Worm (Caenorhabditis elegans): ENCODE data around the gene nep-6.
"Not testable (repeated sequence)": the region's sequence is repeated elsewhere in the genome, so short reads cannot be mapped to it uniquely, and the experiment has no call there.

The nep-6 gene

ce11 chrII:3461586-3461985 is 45.0 kb downstream of the nep-6 start, which contains the start of gene C16C8.8:
Gene C16C8.8, minus strand, starts transcription at chrII:3461686.
- no peak for TF ChIP-seq nhr-12 (tag; optimal IDR thresholded peaks at IDR 0.05)
- no peak for TF ChIP-seq nhr-6 (tag; optimal IDR thresholded peaks at IDR 0.05)
- no peak for TF ChIP-seq unc-62 (GFP tag; optimal IDR thresholded peaks at IDR 0.05)
- no peak for TF ChIP-seq nhr-129 (tag; optimal IDR thresholded peaks at IDR 0.05)
- TF ChIP-seq sma-3 (GFP tag; optimal IDR thresholded peaks at IDR 0.05) = no peak
- TF ChIP-seq ztf-4 (tag; optimal IDR thresholded peaks at IDR 0.05) = no peak
- no peak for TF ChIP-seq Y55F3AM.14 (GFP tag; optimal IDR thresholded peaks at IDR 0.05)
- TF ChIP-seq ama-1 (optimal IDR thresholded peaks at IDR 0.05) = no peak
- TF ChIP-seq nhr-23 (tag; optimal IDR thresholded peaks at IDR 0.05) = no peak
- no peak for TF ChIP-seq peb-1 (tag; optimal IDR thresholded peaks at IDR 0.05)
- TF ChIP-seq nhr-237 (tag; optimal IDR thresholded peaks at IDR 0.05) = no peak
- no peak for TF ChIP-seq C34F6.9 (tag; optimal IDR thresholded peaks at IDR 0.05)

ce11 chrII:3463097-3463496 is 46.5 kb downstream of the nep-6 start, which contains the start of gene C16C8.9:
Gene C16C8.9, minus strand, starts transcription at chrII:3463197.
- TF ChIP-seq peb-1 (tag; optimal IDR thresholded peaks at IDR 0.05) = no peak
- TF ChIP-seq dmd-4 (tag; optimal IDR thresholded peaks at IDR 0.05) = no peak
- no peak for TF ChIP-seq nhr-10 (tag; optimal IDR thresholded peaks at IDR 0.05)

ce11 chrII:3464580-3464979 is 48.0 kb downstream of the nep-6 start, which contains the start of gene C16C8.10:
Gene C16C8.10, minus strand, starts transcription at chrII:3464680.
- not testable (repeated sequence) for TF ChIP-seq nhr-25, egl-27, nhr-21 (tag; optimal IDR thresholded peaks at IDR 0.05)

All from whole organism, L2 larva.